Worm (Caenorhabditis elegans): Measurements from ENCODE around the gene C18D1.2.

The C18D1.2 gene

DNA sequence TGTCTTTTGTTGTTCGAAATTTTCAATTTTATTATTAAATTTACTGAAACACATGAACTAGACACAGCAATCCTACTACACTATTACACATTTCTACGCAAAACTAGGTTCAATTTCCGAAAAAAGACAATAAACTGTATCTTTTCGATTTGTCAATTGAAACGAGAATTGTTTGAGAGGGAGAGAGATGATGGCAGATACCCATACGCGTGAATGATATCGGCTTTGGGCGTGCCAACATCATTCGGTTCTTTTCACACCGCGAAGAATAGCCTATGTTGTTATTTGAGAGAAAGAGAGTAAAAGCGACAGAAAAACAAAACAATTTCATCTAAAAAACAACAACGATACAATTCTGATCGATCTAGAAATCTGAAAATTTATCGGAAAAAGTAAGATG is 45.1 kb upstream of the C18D1.2 start:
- TF ChIP-seq lsy-2 (tag; optimal IDR thresholded peaks at IDR 0.05) (no peak), rnt-1 (tag; optimal IDR thresholded peaks at IDR 0.05) (no peak), nhr-85 (tag) (peak; percentile 3), ama-1 (optimal IDR thresholded peaks at IDR 0.05) (no peak), C16A3.4 (tag; optimal IDR thresholded peaks at IDR 0.05) (no peak), efl-1 (optimal IDR thresholded peaks at IDR 0.05) (no peak), efl-1 (GFP tag; optimal IDR thresholded peaks at IDR 0.05 in 1 of 2) (peak in 1 of 2 experiments; percentile 81), hlh-17 (GFP tag; optimal IDR thresholded peaks at IDR 0.05; ENCODE audit: borderline replicate concordance) (no peak), fos-1 (tag; optimal IDR thresholded peaks at IDR 0.05) (no peak), nhr-19 (GFP tag; conservative IDR thresholded peaks at IDR 0.05) (no peak), nhr-237 (tag; optimal IDR thresholded peaks at IDR 0.05) (no peak), aly-2 (tag; optimal IDR thresholded peaks at IDR 0.05) (no peak), lin-15B (tag; optimal IDR thresholded peaks at IDR 0.05) (no peak), nhr-71 (tag; optimal IDR thresholded peaks at IDR 0.05) (no peak), zag-1 (tag; optimal IDR thresholded peaks at IDR 0.05) (no peak), elt-3 (tag; optimal IDR thresholded peaks at IDR 0.05) (peak in 1 of 6 experiments; percentile 44), irx-1 (tag; optimal IDR thresholded peaks at IDR 0.05) (no peak), nhr-20 (tag; optimal IDR thresholded peaks at IDR 0.05) (peak; percentile 26), blmp-1 (tag; optimal IDR thresholded peaks at IDR 0.05) (peak; percentile 52), lin-13 (GFP tag; optimal IDR thresholded peaks at IDR 0.05) (no peak), dsc-1 (tag; optimal IDR thresholded peaks at IDR 0.05) (no peak), mdl-1 (tag; optimal IDR thresholded peaks at IDR 0.05) (no peak), ceh-63 (GFP tag; optimal IDR thresholded peaks at IDR 0.05) (no peak), snu-23 (GFP tag; optimal IDR thresholded peaks at IDR 0.05) (peak; percentile 4), lin-14 (GFP tag; optimal IDR thresholded peaks at IDR 0.05) (peak; percentile 39), zip-4 (GFP tag; optimal IDR thresholded peaks at IDR 0.05) (no peak)

DNA sequence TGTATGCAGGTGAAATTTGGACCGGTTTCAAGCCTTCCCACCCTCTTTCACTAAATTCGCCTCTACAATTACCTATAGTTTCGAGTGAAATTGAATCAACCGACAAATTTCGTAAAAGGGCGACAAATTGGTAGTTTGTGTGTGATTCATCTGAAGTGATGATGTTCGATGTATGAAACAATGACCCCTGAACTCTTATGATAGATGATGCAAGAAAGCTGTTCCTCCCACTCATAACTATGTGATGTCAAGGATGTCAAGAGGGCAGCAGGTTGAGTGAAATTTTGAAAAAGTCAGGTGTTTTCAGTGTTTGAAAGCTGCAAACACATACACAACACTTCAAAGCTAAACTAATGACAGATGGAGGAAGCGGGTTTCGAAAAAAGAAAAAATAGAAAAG is 44.3 kb upstream of the C18D1.2 start:
- TF ChIP-seq blmp-1 (tag; optimal IDR thresholded peaks at IDR 0.05) (peak; percentile 13), tbx-2 (tag; optimal IDR thresholded peaks at IDR 0.05) (no peak), fos-1 (tag; optimal IDR thresholded peaks at IDR 0.05) (no peak), nhr-237 (tag; optimal IDR thresholded peaks at IDR 0.05) (no peak), efl-3 (GFP tag; optimal IDR thresholded peaks at IDR 0.05) (no peak), hlh-17 (GFP tag; optimal IDR thresholded peaks at IDR 0.05; ENCODE audit: borderline replicate concordance) (no peak), nhr-71 (tag; optimal IDR thresholded peaks at IDR 0.05) (peak; percentile 18), nhr-20 (tag; optimal IDR thresholded peaks at IDR 0.05) (no peak), unc-130 (tag; optimal IDR thresholded peaks at IDR 0.05) (peak; percentile 44), lsy-2 (tag; optimal IDR thresholded peaks at IDR 0.05) (peak in 1 of 2 experiments; percentile 36), rnt-1 (tag; optimal IDR thresholded peaks at IDR 0.05) (peak; percentile 27), efl-1 (optimal IDR thresholded peaks at IDR 0.05) (no peak), efl-1 (GFP tag; optimal IDR thresholded peaks at IDR 0.05 in 1 of 2) (peak in 1 of 2 experiments; percentile 88), ces-1 (GFP tag; optimal IDR thresholded peaks at IDR 0.05) (no peak), egl-27 (tag; optimal IDR thresholded peaks at IDR 0.05) (no peak), nhr-84 (tag; optimal IDR thresholded peaks at IDR 0.05) (no peak), nhr-11 (tag; optimal IDR thresholded peaks at IDR 0.05) (no peak), lin-14 (GFP tag; optimal IDR thresholded peaks at IDR 0.05) (peak; percentile 55), unc-30 (tag; optimal IDR thresholded peaks at IDR 0.05) (no peak), ceh-90 (tag; optimal IDR thresholded peaks at IDR 0.05) (no peak), nhr-77 (tag; optimal IDR thresholded peaks at IDR 0.05) (no peak), C34B4.2 (tag; optimal IDR thresholded peaks at IDR 0.05) (no peak), ceh-8 (GFP tag; optimal IDR thresholded peaks at IDR 0.05) (no peak), hlh-4 (tag; optimal IDR thresholded peaks at IDR 0.05) (no peak)

DNA sequence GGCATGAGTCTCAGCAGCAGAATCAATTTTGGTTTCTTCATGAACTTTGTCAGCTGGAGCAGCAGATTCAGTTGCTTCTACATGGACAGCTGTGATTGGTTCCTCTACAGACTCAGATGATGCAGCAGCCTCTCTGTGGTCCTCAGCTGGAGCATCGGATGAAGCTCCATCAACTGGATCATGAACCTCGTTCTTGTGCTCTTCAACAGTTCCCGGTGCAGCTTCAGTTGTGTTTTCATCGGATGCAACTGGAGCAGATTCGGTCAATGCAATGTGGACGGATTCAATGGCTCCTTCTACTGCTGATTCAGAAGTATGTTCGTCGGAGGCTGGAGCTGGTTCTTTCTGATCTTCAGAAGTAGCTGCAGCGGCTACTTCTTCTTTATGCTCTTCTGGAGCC is 42.4 kb upstream of the C18D1.2 start:
- TF ChIP-seq nhr-84 (tag; optimal IDR thresholded peaks at IDR 0.05): no peak
- no peak for TF ChIP-seq pax-3 (tag; optimal IDR thresholded peaks at IDR 0.05)
- TF ChIP-seq efl-1 (optimal IDR thresholded peaks at IDR 0.05): no peak
- peak in 1 of 2 experiments; percentile 92 for TF ChIP-seq efl-1 (GFP tag; optimal IDR thresholded peaks at IDR 0.05 in 1 of 2)
